Worm (Caenorhabditis elegans): ENCODE measurements around the gene clec-139.

DNA sequence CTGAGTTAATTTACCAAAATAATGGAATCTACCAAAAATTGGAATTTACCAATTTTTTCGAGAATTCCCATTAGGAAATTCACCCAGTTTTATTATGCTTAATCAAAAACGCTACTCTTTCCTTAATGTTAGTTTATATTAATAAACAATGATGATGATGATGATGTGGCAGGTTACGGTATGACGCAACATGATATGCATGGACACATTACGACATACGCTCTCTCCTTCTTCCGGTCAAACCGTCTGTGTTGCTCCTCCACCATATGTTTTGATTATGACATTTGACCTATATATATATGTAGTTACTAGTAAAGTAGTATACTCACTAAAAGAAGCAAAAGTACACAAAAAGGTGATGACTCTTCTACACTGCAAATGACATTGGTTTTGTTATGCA lies 44.2 kb downstream of the clec-139 start:
- TF ChIP-seq ceh-13 (GFP tag; optimal IDR thresholded peaks at IDR 0.05): no peak
- no peak for TF ChIP-seq flt-1 (GFP tag; IDR thresholded peaks at IDR 0.05)
- no peak for TF ChIP-seq ama-1 (optimal IDR thresholded peaks at IDR 0.05)
